Fruit fly (Drosophila melanogaster) whole organism, prepupa: ENCODE measurements around the gene Aos1.

Source experiments
- CG3919 ChIP-seq: fragments of 200-800 bp; sonication (Bioruptor generic); optimal IDR thresholded peaks from 3 replicates; lab custom pipeline; 2016; ENCODE audit warnings: missing biosample characterization, missing genetic modification characterization
- CG8119 ChIP-seq: fragments of 200-800 bp; sonication (Bioruptor generic); IDR thresholded peaks from 3 replicates; pipeline ENCODE4 v1.3.6; 2022; ENCODE audit warnings: missing biosample characterization, missing genetic modification characterization
- CG8319 ChIP-seq: fragments of 200-800 bp; sonication (Bioruptor generic); optimal IDR thresholded peaks from 3 replicates; lab custom pipeline; 2016; ENCODE audit warnings: missing biosample characterization, missing genetic modification characterization
- Eip75B ChIP-seq: fragments of 200-800 bp; sonication (Bioruptor generic); optimal IDR thresholded peaks from 3 replicates; lab custom pipeline; 2016; ENCODE audit warnings: missing biosample characterization, missing genetic modification characterization
- dac ChIP-seq: fragments of 200-800 bp; sonication (Bioruptor generic); optimal IDR thresholded peaks from 2 replicates; lab custom pipeline; 2017; ENCODE audit warnings: missing biosample characterization, mild to moderate bottlenecking, missing genetic modification characterization
- fd59A ChIP-seq: fragments of 200-800 bp; sonication (Bioruptor generic); optimal IDR thresholded peaks from 2 replicates; lab custom pipeline; 2017; ENCODE audit warnings: missing biosample characterization, mild to moderate bottlenecking, missing genetic modification characterization, missing genetic modification reagents

DNA sequence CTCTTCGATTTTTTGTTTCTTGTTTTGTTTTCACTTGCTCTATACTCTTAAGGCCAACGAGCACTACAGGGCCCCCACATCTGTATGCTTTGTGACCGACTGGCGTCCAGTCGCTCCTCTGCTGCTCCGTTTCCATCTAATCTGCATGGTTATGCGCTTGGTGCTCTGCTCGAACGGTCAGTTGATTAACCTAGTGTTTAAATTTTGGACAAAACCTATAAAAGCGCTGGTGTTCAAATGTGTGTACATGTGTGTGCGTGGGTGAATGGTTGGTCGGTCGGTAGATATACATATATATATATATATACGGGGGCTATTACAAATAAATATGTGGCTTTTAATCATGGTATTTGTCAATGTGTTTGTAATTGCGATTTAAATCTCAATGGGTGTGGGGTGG lies 9.6 kb downstream of the Aos1 start:
- TF ChIP-seq Eip75B (GFP tag; lab: Kevin White, UChicago) = no peak
- no peak for TF ChIP-seq fd59A (GFP tag; lab: Kevin White, UChicago)
- TF ChIP-seq CG8319 (GFP tag; lab: Kevin White, UChicago) = no peak
- no peak for TF ChIP-seq CG8119 (GFP tag; lab: Robert Waterston, UW)
- no peak for TF ChIP-seq dac (GFP tag; lab: Kevin White, UChicago)
- TF ChIP-seq CG3919 (GFP tag; lab: Kevin White, UChicago) = no peak
